Worm (Caenorhabditis elegans): ENCODE measurements around the gene hat-1.

Gene hat-1

ce11 chrIII:10407198-10407663, at the start of gene hat-1:
TSS of gene hat-1 (minus strand) at chrIII:10407248.
- peak; percentile 8 for TF ChIP-seq ets-4 (tag; optimal IDR thresholded peaks at IDR 0.05)
- no peak for TF ChIP-seq lin-11 (tag; optimal IDR thresholded peaks at IDR 0.05)
- TF ChIP-seq pat-9 (tag; optimal IDR thresholded peaks at IDR 0.05), result no peak
- no peak for TF ChIP-seq ceh-19 (GFP tag; optimal IDR thresholded peaks at IDR 0.05)
- TF ChIP-seq ttx-3 (tag; optimal IDR thresholded peaks at IDR 0.05), result no peak
- TF ChIP-seq tbx-2 (tag; optimal IDR thresholded peaks at IDR 0.05), result peak; percentile 57
- no peak for TF ChIP-seq fax-1 (tag; optimal IDR thresholded peaks at IDR 0.05)
- no peak for TF ChIP-seq ceh-9 (tag; optimal IDR thresholded peaks at IDR 0.05)
- peak; percentile 75 for TF ChIP-seq pax-1 (tag; optimal IDR thresholded peaks at IDR 0.05)
- no peak for TF ChIP-seq ceh-14 (tag; optimal IDR thresholded peaks at IDR 0.05)
- TF ChIP-seq nhr-11 (tag; optimal IDR thresholded peaks at IDR 0.05), result no peak
- TF ChIP-seq elt-2 (tag; optimal IDR thresholded peaks at IDR 0.05), result no peak
- no peak for TF ChIP-seq pha-2 (tag; optimal IDR thresholded peaks at IDR 0.05)
- TF ChIP-seq hlh-30 (tag; optimal IDR thresholded peaks at IDR 0.05; ENCODE audit: insufficient read depth), result peak; percentile 4
- TF ChIP-seq ceh-24 (tag; optimal IDR thresholded peaks at IDR 0.05), result no peak
- no peak for TF ChIP-seq tbx-7 (tag; optimal IDR thresholded peaks at IDR 0.05)
- no peak for TF ChIP-seq unc-3 (GFP tag; conservative IDR thresholded peaks at IDR 0.05)
- TF ChIP-seq unc-3 (tag; optimal IDR thresholded peaks at IDR 0.05), result no peak
- peak; percentile 68 for TF ChIP-seq ceh-18 (tag; optimal IDR thresholded peaks at IDR 0.05)
- no peak for TF ChIP-seq K09A11.1 (tag; optimal IDR thresholded peaks at IDR 0.05; ENCODE audit: insufficient read depth)
- TF ChIP-seq C38D4.7 (GFP tag; optimal IDR thresholded peaks at IDR 0.05), result no peak
- no peak for TF ChIP-seq ceh-6 (GFP tag; optimal IDR thresholded peaks at IDR 0.05)
- TF ChIP-seq sox-2 (GFP tag; IDR thresholded peaks at IDR 0.05), result no peak
- TF ChIP-seq che-1 (tag; optimal IDR thresholded peaks at IDR 0.05), result no peak
- no peak for TF ChIP-seq dmd-4 (tag; optimal IDR thresholded peaks at IDR 0.05; ENCODE audit: borderline replicate concordance)
- no peak for TF ChIP-seq zip-5 (tag; optimal IDR thresholded peaks at IDR 0.05)
- no peak for TF ChIP-seq pqm-1 (tag; optimal IDR thresholded peaks at IDR 0.05)
- TF ChIP-seq syd-9 (tag; optimal IDR thresholded peaks at IDR 0.05), result no peak
- no peak for TF ChIP-seq hlh-13 (GFP tag; optimal IDR thresholded peaks at IDR 0.05)
- no peak for TF ChIP-seq eyg-1 (tag; optimal IDR thresholded peaks at IDR 0.05)
- peak; percentile 66 for TF ChIP-seq ceh-31 (tag; optimal IDR thresholded peaks at IDR 0.05)
- peak; percentile 66 for TF ChIP-seq dve-1 (tag; optimal IDR thresholded peaks at IDR 0.05)
- TF ChIP-seq pha-4 (tag; optimal IDR thresholded peaks at IDR 0.05), result no peak
- no peak for TF ChIP-seq gmeb-2 (tag; optimal IDR thresholded peaks at IDR 0.05)
- no peak for TF ChIP-seq mec-3 (tag; optimal IDR thresholded peaks at IDR 0.05; ENCODE audit: borderline replicate concordance)
- no peak for TF ChIP-seq ceh-45 (GFP tag; IDR thresholded peaks at IDR 0.05)
- peak; percentile 66 for TF ChIP-seq unc-42 (tag; optimal IDR thresholded peaks at IDR 0.05)
- TF ChIP-seq fkh-6 (tag; optimal IDR thresholded peaks at IDR 0.05), result no peak
- TF ChIP-seq ceh-30 (tag; optimal IDR thresholded peaks at IDR 0.05), result peak; percentile 17
- TF ChIP-seq C08G9.2 (tag; optimal IDR thresholded peaks at IDR 0.05), result no peak
- no peak for TF ChIP-seq fkh-10 (GFP tag; optimal IDR thresholded peaks at IDR 0.05)
- TF ChIP-seq Y22D7AL.16 (tag; optimal IDR thresholded peaks at IDR 0.05), result peak; percentile 36
- no peak for TF ChIP-seq odd-2 (tag; optimal IDR thresholded peaks at IDR 0.05)
- no peak for TF ChIP-seq unc-86 (tag; optimal IDR thresholded peaks at IDR 0.05)
- no peak for TF ChIP-seq hlh-15 (tag; optimal IDR thresholded peaks at IDR 0.05)
- TF ChIP-seq ref-2 (tag; optimal IDR thresholded peaks at IDR 0.05), result no peak
- TF ChIP-seq ceh-34 (tag; optimal IDR thresholded peaks at IDR 0.05), result peak; percentile 45
- no peak for TF ChIP-seq K02D7.2 (tag; optimal IDR thresholded peaks at IDR 0.05)
- no peak for TF ChIP-seq sox-4 (tag; optimal IDR thresholded peaks at IDR 0.05)
- TF ChIP-seq madf-2 (tag; optimal IDR thresholded peaks at IDR 0.05), result no peak
- no peak for TF ChIP-seq hlh-8 (tag; optimal IDR thresholded peaks at IDR 0.05)
- TF ChIP-seq ztf-16 (tag; optimal IDR thresholded peaks at IDR 0.05), result no peak
- TF ChIP-seq ceh-48 (tag; optimal IDR thresholded peaks at IDR 0.05), result no peak
- no peak for TF ChIP-seq ceh-22 (tag; optimal IDR thresholded peaks at IDR 0.05)

Measured in whole organism, late embryonic.